Worm (Caenorhabditis elegans) whole organism, mixed stage, embryonic: Measurements from ENCODE around the gene sra-26.

Source experiments
- M03D4.4 ChIP-seq: sonication (generic microtip); optimal IDR thresholded peaks from 2 replicates; lab custom pipeline; 2017; ENCODE audit warnings: mild to moderate bottlenecking, missing genetic modification characterization, missing compliant biosample characterization
- bed-3 ChIP-seq: fragments of 200-800 bp; sonication (Bioruptor generic); optimal IDR thresholded peaks from 3 replicates; lab custom pipeline; 2018; ENCODE audit warnings: mild to moderate bottlenecking, missing genetic modification characterization, moderate library complexity, missing compliant biosample characterization
- blmp-1 ChIP-seq: fragments of 150-350 bp; optimal IDR thresholded peaks from 2 replicates; lab custom pipeline; 2014; ENCODE audit warnings: missing biosample characterization, missing genetic modification characterization
- ceh-43 ChIP-seq: fragments of 200-800 bp; sonication (Bioruptor generic); optimal IDR thresholded peaks from 2 replicates; lab custom pipeline; 2018; ENCODE audit warnings: mild to moderate bottlenecking, missing genetic modification characterization, moderate library complexity, missing compliant biosample characterization
- ceh-83 ChIP-seq: fragments of 200-800 bp; sonication (Bioruptor generic); optimal IDR thresholded peaks from 2 replicates; lab custom pipeline; 2018; ENCODE audit warnings: mild to moderate bottlenecking, missing genetic modification characterization, missing compliant biosample characterization
- ces-1 ChIP-seq: fragments of 150-350 bp; optimal IDR thresholded peaks from 2 replicates; lab custom pipeline; 2014; ENCODE audit warnings: missing biosample characterization, missing genetic modification reagents, missing genetic modification characterization
- cnd-1 ChIP-seq: fragments of 200-800 bp; sonication (Bioruptor generic); optimal IDR thresholded peaks from 2 replicates; lab custom pipeline; 2018; ENCODE audit warnings: mild to moderate bottlenecking, missing genetic modification characterization, missing compliant biosample characterization
- drap-1 ChIP-seq: fragments of 200-800 bp; sonication (Bioruptor generic); optimal IDR thresholded peaks from 3 replicates; lab custom pipeline; 2018; ENCODE audit warnings: mild to moderate bottlenecking, missing genetic modification characterization, missing compliant biosample characterization
- elt-1 ChIP-seq: sonication (generic microtip); optimal IDR thresholded peaks from 2 replicates; lab custom pipeline; 2017; ENCODE audit warnings: missing genetic modification characterization, mild to moderate bottlenecking, missing compliant biosample characterization, antibody characterized with exemption, moderate library complexity, borderline replicate concordance; ENCODE audit not compliant: insufficient read depth
- elt-3 ChIP-seq: fragments of 150-350 bp; optimal IDR thresholded peaks from 2 replicates; lab custom pipeline; 2014; ENCODE audit warnings: missing biosample characterization, missing genetic modification characterization
- flh-1 ChIP-seq: fragments of 200-800 bp; sonication (Bioruptor generic); optimal IDR thresholded peaks from 2 replicates; lab custom pipeline; 2018; ENCODE audit warnings: mild to moderate bottlenecking, missing genetic modification characterization, moderate library complexity, missing compliant biosample characterization
- lin-13 ChIP-seq: fragments of 150-350 bp; optimal IDR thresholded peaks from 2 replicates; lab custom pipeline; 2014; ENCODE audit warnings: missing biosample characterization, missing genetic modification characterization
- lin-32 ChIP-seq: fragments of 200-800 bp; sonication (Bioruptor generic); optimal IDR thresholded peaks from 2 replicates; lab custom pipeline; 2018; ENCODE audit warnings: mild to moderate bottlenecking, missing genetic modification characterization, missing compliant biosample characterization
- lsy-2 ChIP-seq: fragments of 150-350 bp; optimal IDR thresholded peaks from 2 replicates; lab custom pipeline; 2014; ENCODE audit warnings: missing biosample characterization, missing genetic modification characterization
- mab-5 ChIP-seq: fragments of 150-350 bp; optimal IDR thresholded peaks from 2 replicates; lab custom pipeline; 2014; ENCODE audit warnings: missing biosample characterization, missing genetic modification characterization
- mep-1 ChIP-seq: fragments of 150-350 bp; optimal IDR thresholded peaks from 2 replicates; lab custom pipeline; 2017; ENCODE audit warnings: missing biosample characterization, missing genetic modification reagents, missing genetic modification characterization, inconsistent platforms
- mls-2 ChIP-seq: sonication (generic microtip); optimal IDR thresholded peaks from 2 replicates; lab custom pipeline; 2016; ENCODE audit warnings: mild to moderate bottlenecking, missing genetic modification characterization, moderate library complexity, missing compliant biosample characterization
- nhr-12 ChIP-seq: fragments of 150-350 bp; optimal IDR thresholded peaks from 2 replicates; lab custom pipeline; 2014; ENCODE audit warnings: missing biosample characterization, missing genetic modification characterization
- nhr-2 ChIP-seq: fragments of 150-350 bp; optimal IDR thresholded peaks from 2 replicates; lab custom pipeline; 2014; ENCODE audit warnings: missing biosample characterization, missing genetic modification characterization
- nhr-237 ChIP-seq: fragments of 150-350 bp; optimal IDR thresholded peaks from 2 replicates; lab custom pipeline; 2014; ENCODE audit warnings: missing biosample characterization, missing genetic modification characterization
- nhr-28 ChIP-seq: fragments of 150-350 bp; optimal IDR thresholded peaks from 2 replicates; lab custom pipeline; 2014; ENCODE audit warnings: missing biosample characterization, missing genetic modification characterization
- nhr-76 ChIP-seq: sonication (generic microtip); optimal IDR thresholded peaks from 2 replicates; lab custom pipeline; 2017; ENCODE audit warnings: missing biosample characterization, missing genetic modification characterization
- sem-2 ChIP-seq: fragments of 200-800 bp; sonication (Bioruptor generic); optimal IDR thresholded peaks from 2 replicates; lab custom pipeline; 2018; ENCODE audit warnings: mild to moderate bottlenecking, missing genetic modification characterization, missing compliant biosample characterization
- snpc-4 ChIP-seq: fragments of 150-350 bp; optimal IDR thresholded peaks from 2 replicates; lab custom pipeline; 2014; ENCODE audit warnings: missing biosample characterization, missing genetic modification characterization
- sptf-1 ChIP-seq: sonication (generic microtip); optimal IDR thresholded peaks from 2 replicates; lab custom pipeline; 2017; ENCODE audit warnings: mild to moderate bottlenecking, missing genetic modification characterization, moderate library complexity, missing compliant biosample characterization
- tbx-8 ChIP-seq: fragments of 200-800 bp; sonication (Bioruptor generic); optimal IDR thresholded peaks from 2 replicates; lab custom pipeline; 2018; ENCODE audit warnings: mild to moderate bottlenecking, missing genetic modification characterization, moderate library complexity, missing compliant biosample characterization
- unc-120 ChIP-seq: sonication (generic microtip); optimal IDR thresholded peaks from 2 replicates; lab custom pipeline; 2017; ENCODE audit warnings: missing genetic modification characterization, missing compliant biosample characterization; ENCODE audit not compliant: poor library complexity, severe bottlenecking
- unc-39 ChIP-seq: fragments of 150-350 bp; optimal IDR thresholded peaks from 2 replicates; lab custom pipeline; 2014; ENCODE audit warnings: missing biosample characterization, missing genetic modification characterization
- unc-62 ChIP-seq: fragments of 150-350 bp; optimal IDR thresholded peaks from 2 replicates; lab custom pipeline; 2014; ENCODE audit warnings: missing biosample characterization, missing genetic modification reagents, missing genetic modification characterization
- zip-8 ChIP-seq: fragments of 150-350 bp; optimal IDR thresholded peaks from 2 replicates; lab custom pipeline; 2014; ENCODE audit warnings: missing biosample characterization, missing genetic modification characterization
- ztf-11 ChIP-seq: fragments of 150-350 bp; optimal IDR thresholded peaks from 2 replicates; lab custom pipeline; 2014; ENCODE audit warnings: missing biosample characterization, missing genetic modification characterization

Gene sra-26

DNA sequence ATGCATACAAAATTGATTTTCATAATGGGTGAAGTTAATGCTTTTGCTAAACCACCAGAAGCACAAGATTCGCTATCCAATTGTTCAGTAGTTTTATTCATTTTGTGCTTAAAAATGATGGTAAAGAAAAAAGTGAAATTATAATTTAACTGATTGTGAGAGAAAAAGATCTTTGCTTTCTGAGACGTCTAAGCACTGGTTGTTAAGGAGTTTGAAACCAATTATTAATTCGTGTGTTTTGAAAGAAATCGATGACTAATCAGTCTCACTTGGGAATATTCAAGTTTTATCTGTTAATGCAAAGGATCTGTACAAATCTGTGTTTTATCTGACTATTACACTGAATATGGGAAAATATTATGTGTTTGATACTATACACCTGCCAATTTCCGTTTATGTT, at the start of gene sra-26:
Gene sra-26, minus strand, starts transcription at position 101 of the 400 bp plus-strand sequence.
- TF ChIP-seq lin-32 (GFP tag; lab: Kevin White, UChicago) = no peak
- no peak for TF ChIP-seq lsy-2 (tag; lab: Kevin White, UChicago)
- TF ChIP-seq ceh-83 (GFP tag; lab: Kevin White, UChicago) = no peak
- TF ChIP-seq unc-62 (GFP tag; lab: Kevin White, UChicago) = no peak
- TF ChIP-seq unc-39 (tag; lab: Kevin White, UChicago) = no peak
- TF ChIP-seq nhr-12 (tag; lab: Kevin White, UChicago) = no peak
- no peak for TF ChIP-seq sptf-1 (tag; lab: Kevin White, UChicago)
- no peak for TF ChIP-seq lin-13 (tag; lab: Kevin White, UChicago)
- TF ChIP-seq M03D4.4 = no peak
- TF ChIP-seq ces-1 = no peak
- TF ChIP-seq nhr-2 (tag; lab: Kevin White, UChicago) = no peak
- no peak for TF ChIP-seq blmp-1 (tag; lab: Kevin White, UChicago)
- TF ChIP-seq snpc-4 = no peak
- no peak for TF ChIP-seq cnd-1 (tag; lab: Kevin White, UChicago)
- TF ChIP-seq bed-3 (GFP tag; lab: Kevin White, UChicago) = no peak
- TF ChIP-seq sem-2 (GFP tag; lab: Kevin White, UChicago) = no peak
- no peak for TF ChIP-seq elt-3 (tag; lab: Kevin White, UChicago)
- no peak for TF ChIP-seq tbx-8
- no peak for TF ChIP-seq mab-5 (tag; lab: Kevin White, UChicago)

DNA sequence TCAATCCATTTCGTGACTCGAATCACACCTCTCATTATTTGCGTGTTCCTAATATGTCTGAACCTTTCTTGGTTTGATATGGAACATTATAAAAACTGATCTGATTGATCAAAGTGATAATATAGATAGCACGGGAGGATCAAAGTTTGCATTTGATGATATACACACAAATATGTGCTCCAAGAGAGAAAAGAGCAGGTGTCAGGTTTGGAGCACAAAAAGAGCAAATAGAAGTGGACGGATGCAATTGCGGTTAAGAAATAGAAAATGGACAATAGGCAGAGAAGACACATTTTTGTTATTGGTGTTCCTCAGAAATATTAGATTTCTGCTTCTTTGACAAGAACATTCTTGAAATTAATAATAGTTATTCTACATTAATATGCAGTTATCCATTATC, 47.2 kb upstream of the sra-26 start, which contains the start of gene C18H9.1:
Gene C18H9.1, plus strand, starts transcription at position 301 of the 400 bp plus-strand sequence.
- TF ChIP-seq zip-8 (tag; lab: Kevin White, UChicago) (no peak), mep-1 (no peak), nhr-237 (tag; lab: Kevin White, UChicago) (no peak), snpc-4 (no peak), mab-5 (tag; lab: Kevin White, UChicago) (no peak), nhr-2 (tag; lab: Kevin White, UChicago) (no peak), nhr-28 (tag; lab: Kevin White, UChicago) (no peak), drap-1 (GFP tag; lab: Kevin White, UChicago) (no peak), unc-39 (tag; lab: Kevin White, UChicago) (no peak)

ce11 chrII:6695388-6695787, 43.8 kb upstream of the sra-26 start, which contains the start of gene C18H9.5:
TSS of gene C18H9.5 (minus strand) at chrII:6695566.
- TF ChIP-seq drap-1 (GFP tag; lab: Kevin White, UChicago) = no peak
- no peak for TF ChIP-seq unc-62 (GFP tag; lab: Kevin White, UChicago)
- TF ChIP-seq ceh-43 (GFP tag; lab: Kevin White, UChicago) = no peak
- TF ChIP-seq tbx-8 = no peak
- no peak for TF ChIP-seq mls-2 (tag; lab: Kevin White, UChicago)
- TF ChIP-seq flh-1 (GFP tag; lab: Kevin White, UChicago) = no peak
- no peak for TF ChIP-seq lin-13 (tag; lab: Kevin White, UChicago)
- no peak for TF ChIP-seq elt-1
- TF ChIP-seq ztf-11 (tag; lab: Kevin White, UChicago) = no peak
- no peak for TF ChIP-seq nhr-12 (tag; lab: Kevin White, UChicago)
- no peak for TF ChIP-seq sem-2 (GFP tag; lab: Kevin White, UChicago)
- no peak for TF ChIP-seq cnd-1 (tag; lab: Kevin White, UChicago)
- no peak for TF ChIP-seq bed-3 (GFP tag; lab: Kevin White, UChicago)
- no peak for TF ChIP-seq mep-1
- no peak for TF ChIP-seq lsy-2 (tag; lab: Kevin White, UChicago)
- TF ChIP-seq unc-39 (tag; lab: Kevin White, UChicago) = no peak
- no peak for TF ChIP-seq unc-120 (tag; lab: Kevin White, UChicago)
- TF ChIP-seq nhr-76 = no peak
- TF ChIP-seq lin-32 (GFP tag; lab: Kevin White, UChicago) = no peak

- no peak for TF ChIP-seq nhr-76
- TF ChIP-seq unc-39 (tag; lab: Kevin White, UChicago) = no peak
Observed at ce11 chrII:6689088-6689487, 37.5 kb upstream of the sra-26 start.

ce11 chrII:6685964-6686363, 34.3 kb upstream of the sra-26 start:
- TF ChIP-seq bed-3 (GFP tag; lab: Kevin White, UChicago) (no peak), unc-120 (tag; lab: Kevin White, UChicago) (no peak), nhr-237 (tag; lab: Kevin White, UChicago) (no peak), drap-1 (GFP tag; lab: Kevin White, UChicago) (no peak), unc-39 (tag; lab: Kevin White, UChicago) (no peak), mls-2 (tag; lab: Kevin White, UChicago) (no peak), mep-1 (no peak), nhr-76 (no peak), flh-1 (GFP tag; lab: Kevin White, UChicago) (no peak), lin-13 (tag; lab: Kevin White, UChicago) (no peak)
